Worm (Caenorhabditis elegans): ENCODE measurements around the gene acd-4.

acd-4 gene

DNA sequence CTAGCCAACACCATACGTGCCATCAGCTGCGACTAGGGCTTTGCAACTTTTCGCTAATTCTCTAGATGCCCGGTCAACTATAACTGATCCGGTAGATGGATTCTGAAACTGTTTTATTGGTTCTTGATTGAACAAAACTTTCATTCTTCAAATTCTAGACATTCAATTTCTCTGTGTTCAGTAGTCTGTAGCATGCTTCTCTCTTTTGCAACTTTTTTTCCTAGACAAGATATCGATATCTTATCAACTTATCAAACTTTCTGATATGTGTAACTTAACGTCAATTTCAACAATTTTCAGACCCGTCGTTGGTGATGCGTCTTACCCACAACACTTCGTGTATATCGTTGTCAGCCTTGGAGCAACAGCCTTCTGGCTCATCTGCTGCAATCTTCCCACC is 27.7 kb downstream of the acd-4 start, which contains the start of gene ZC190.4:
Gene ZC190.4 (plus strand): TSS at position 301 of the 400 bp plus-strand sequence.
- TF ChIP-seq pqm-1 (tag; optimal IDR thresholded peaks at IDR 0.05) (no peak), unc-62 (GFP tag; optimal IDR thresholded peaks at IDR 0.05) (no peak)

DNA sequence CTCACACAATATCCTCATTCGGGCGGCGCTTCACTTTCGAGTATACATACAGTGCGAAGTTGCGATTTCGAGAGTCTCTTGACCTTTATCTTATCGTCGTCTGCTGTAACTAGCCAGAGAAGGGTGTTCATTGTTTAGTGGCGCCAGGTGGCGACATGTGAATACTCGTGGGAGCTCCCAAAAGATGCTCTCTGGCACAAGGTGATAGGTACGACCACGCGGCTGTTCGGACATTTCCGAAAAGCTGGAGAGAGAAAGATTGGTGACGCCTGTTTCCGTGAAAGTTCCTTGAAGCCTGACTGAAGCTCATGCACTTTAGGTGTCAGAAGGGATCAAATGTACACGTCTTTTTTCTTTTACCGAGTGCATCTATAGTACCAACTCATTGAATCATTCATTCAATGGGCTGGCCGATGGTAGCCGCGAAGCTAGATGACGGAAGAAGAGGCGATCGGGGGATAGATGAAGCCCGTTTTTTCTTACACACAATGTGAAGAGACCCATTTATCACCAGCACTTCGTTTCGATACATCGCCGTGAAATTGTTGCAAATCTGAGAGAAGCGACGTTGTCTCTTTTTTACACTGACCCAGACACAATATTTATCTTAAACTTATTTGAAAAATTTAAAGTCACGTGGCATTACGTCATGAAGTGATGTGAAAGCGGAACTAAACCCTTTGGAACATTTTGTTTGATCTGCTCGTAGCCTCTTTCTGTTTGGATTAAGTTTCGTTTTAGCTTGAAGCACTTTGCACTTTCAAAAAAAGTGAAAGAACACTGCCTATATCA is 29.4 kb downstream of the acd-4 start:
- TF ChIP-seq ZK546.5 (tag; optimal IDR thresholded peaks at IDR 0.05) (no peak), ceh-28 (tag; optimal IDR thresholded peaks at IDR 0.05) (no peak), lin-15B (tag; optimal IDR thresholded peaks at IDR 0.05) (no peak), pqm-1 (tag; optimal IDR thresholded peaks at IDR 0.05) (no peak), R02D3.7 (tag; optimal IDR thresholded peaks at IDR 0.05) (no peak), nhr-25 (tag; optimal IDR thresholded peaks at IDR 0.05) (peak; percentile 30), lin-39 (tag; optimal IDR thresholded peaks at IDR 0.05) (peak; percentile 4), fos-1 (tag; optimal IDR thresholded peaks at IDR 0.05) (no peak), ztf-11 (tag; optimal IDR thresholded peaks at IDR 0.05) (no peak), skn-1 (tag; optimal IDR thresholded peaks at IDR 0.05) (no peak), pha-4 (tag; optimal IDR thresholded peaks at IDR 0.05) (no peak), elt-3 (tag; optimal IDR thresholded peaks at IDR 0.05) (no peak), nfya-1 (tag; optimal IDR thresholded peaks at IDR 0.05; ENCODE audit: insufficient read depth) (no peak), unc-62 (GFP tag; optimal IDR thresholded peaks at IDR 0.05) (no peak)

DNA sequence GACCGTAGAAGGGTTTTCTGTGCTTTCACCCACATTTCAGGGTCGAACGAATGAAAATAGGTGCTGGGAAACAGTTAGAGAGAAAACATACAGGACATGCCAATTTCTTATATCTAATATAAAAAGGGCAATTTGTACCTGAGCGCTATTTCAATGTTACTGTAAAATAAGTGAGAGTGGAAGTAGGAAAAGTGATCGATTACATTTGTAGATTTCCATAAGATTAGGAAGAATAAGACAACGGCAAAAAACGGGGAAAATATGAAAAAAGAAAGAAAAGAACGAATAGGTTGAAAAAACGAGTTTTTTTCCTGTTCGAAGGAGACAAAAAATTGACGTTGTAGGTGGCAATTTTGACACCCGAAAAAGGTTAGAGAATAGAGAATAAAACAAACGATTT is 30.2 kb downstream of the acd-4 start:
- TF ChIP-seq elt-1 (tag; optimal IDR thresholded peaks at IDR 0.05) (peak; percentile 83), nhr-25 (tag; optimal IDR thresholded peaks at IDR 0.05) (peak; percentile 44), fkh-10 (GFP tag; optimal IDR thresholded peaks at IDR 0.05) (no peak)

DNA sequence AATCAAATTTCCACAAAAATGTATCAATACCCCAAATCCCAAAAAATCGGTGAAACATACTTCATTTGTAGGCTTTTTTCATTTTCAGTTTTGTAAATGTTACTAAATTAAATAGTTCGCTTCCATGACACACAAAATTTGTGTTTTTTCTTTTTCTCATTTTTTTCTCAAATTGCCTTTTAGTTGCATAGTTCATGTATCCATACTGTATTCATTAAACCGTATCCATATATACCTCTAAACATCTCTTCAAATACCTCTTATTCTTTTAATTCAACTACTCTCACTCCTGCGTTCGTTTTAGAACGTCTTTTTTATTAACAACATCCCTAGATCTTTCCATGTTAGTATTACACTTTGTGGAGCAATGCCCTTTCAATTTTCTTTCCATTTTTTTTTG is 32.7 kb downstream of the acd-4 start:
- TF ChIP-seq ZK546.5 (tag; optimal IDR thresholded peaks at IDR 0.05) (no peak), nhr-237 (tag; optimal IDR thresholded peaks at IDR 0.05) (no peak), nhr-12 (tag; optimal IDR thresholded peaks at IDR 0.05) (no peak), nhr-28 (tag; optimal IDR thresholded peaks at IDR 0.05) (no peak)

DNA sequence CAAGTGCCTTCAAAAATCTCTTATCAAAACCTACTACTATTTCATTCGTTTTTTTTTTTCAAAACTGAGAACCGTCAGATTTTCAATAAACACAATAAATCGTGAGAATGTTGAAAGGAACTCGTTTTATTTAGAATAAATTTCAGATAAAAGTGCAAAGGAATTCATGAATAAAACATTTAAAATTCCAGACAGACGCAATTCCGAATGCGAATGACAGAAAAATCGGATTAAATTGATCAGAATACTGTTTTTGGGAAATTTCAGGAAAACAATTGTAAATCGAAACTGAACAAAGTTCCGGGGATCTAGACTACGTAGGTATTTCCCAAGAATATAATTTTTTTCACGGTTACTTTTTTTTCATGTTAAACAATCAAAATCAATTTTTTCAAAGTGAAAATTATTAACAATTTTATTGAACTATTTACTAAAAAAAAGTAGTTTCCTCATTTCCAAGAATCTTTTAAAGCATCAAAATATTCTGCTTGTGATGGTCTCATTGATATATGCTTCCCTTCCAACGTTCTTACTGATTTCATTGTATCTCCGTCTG is 33.6 kb downstream of the acd-4 start:
- peak; percentile 5 for TF ChIP-seq R02D3.7 (tag; optimal IDR thresholded peaks at IDR 0.05)
- no peak for TF ChIP-seq ceh-82 (tag; optimal IDR thresholded peaks at IDR 0.05)
- peak; percentile 70 for TF ChIP-seq nhr-77 (tag; optimal IDR thresholded peaks at IDR 0.05)
- no peak for TF ChIP-seq nhr-23 (tag; optimal IDR thresholded peaks at IDR 0.05)
- peak; percentile 29 for TF ChIP-seq nhr-76 (tag; optimal IDR thresholded peaks at IDR 0.05)
- peak; percentile 87 for TF ChIP-seq aly-2 (tag; optimal IDR thresholded peaks at IDR 0.05)
- TF ChIP-seq eor-1 (tag; optimal IDR thresholded peaks at IDR 0.05): no peak

DNA sequence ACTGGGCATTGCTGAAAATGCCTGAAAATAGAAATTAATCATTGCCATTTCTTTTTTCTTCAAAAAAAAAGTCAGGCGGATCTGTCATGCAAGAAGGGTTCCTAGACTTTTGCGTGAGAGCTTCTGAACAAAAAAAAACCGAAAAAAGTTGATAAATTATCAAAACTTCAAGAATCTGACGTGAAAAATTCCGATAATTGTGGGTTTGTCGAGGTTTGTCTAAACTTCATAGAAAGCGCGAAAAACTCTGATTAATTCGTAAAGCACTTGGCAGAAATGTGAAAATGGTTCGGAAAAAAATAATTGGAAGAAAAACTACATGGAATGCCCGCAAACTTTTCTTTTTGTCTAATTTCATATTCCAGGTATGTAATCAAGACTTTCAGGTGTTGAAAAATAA is 35.5 kb downstream of the acd-4 start, which contains the start of gene ZC190.5:
Gene ZC190.5 (minus strand): TSS at position 101 of the 400 bp plus-strand sequence.
- TF ChIP-seq fkh-10 (GFP tag; optimal IDR thresholded peaks at IDR 0.05): no peak
- TF ChIP-seq mdl-1 (tag; optimal IDR thresholded peaks at IDR 0.05): no peak
- no peak for TF ChIP-seq nhr-28 (tag; optimal IDR thresholded peaks at IDR 0.05)
- TF ChIP-seq ama-1 (optimal IDR thresholded peaks at IDR 0.05): no peak
- TF ChIP-seq nhr-77 (tag; optimal IDR thresholded peaks at IDR 0.05): no peak
- no peak for TF ChIP-seq lin-15B (tag; optimal IDR thresholded peaks at IDR 0.05)

DNA sequence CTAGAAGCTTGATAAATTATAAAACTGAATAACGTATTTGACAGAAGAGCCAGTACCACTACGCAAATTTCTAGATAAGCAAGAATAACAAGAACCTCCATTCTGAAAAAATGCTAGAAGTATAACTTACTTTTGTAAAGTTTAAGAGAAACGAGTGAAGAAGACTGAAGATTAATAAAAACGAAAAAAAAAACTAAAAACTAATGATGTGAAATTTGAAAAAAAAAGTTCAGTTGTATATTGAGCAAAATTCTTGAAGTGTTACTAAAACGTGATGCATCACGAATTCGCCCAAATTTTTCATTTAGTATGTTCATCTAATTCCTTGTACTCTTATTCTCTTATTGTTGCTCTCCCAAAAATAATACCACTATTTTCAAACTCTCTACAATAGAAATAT is 39.2 kb downstream of the acd-4 start, which contains the start of gene ZC190.6:
Gene ZC190.6 (minus strand): TSS at position 101 of the 400 bp plus-strand sequence.
- no peak for TF ChIP-seq ztf-11 (tag; optimal IDR thresholded peaks at IDR 0.05)
- no peak for TF ChIP-seq daf-12 (tag; optimal IDR thresholded peaks at IDR 0.05)
- no peak for TF ChIP-seq hmg-11 (tag; optimal IDR thresholded peaks at IDR 0.05)

Data from whole organism, L3 larva.